Fruit fly (Drosophila melanogaster): ENCODE data around the gene Ilp4.

The Ilp4 gene

dm6 chr3L:9840710-9841109, 36.6 kb upstream of the Ilp4 start:
- no peak for TF ChIP-seq CG8119 (GFP tag; IDR thresholded peaks at IDR 0.05)

DNA sequence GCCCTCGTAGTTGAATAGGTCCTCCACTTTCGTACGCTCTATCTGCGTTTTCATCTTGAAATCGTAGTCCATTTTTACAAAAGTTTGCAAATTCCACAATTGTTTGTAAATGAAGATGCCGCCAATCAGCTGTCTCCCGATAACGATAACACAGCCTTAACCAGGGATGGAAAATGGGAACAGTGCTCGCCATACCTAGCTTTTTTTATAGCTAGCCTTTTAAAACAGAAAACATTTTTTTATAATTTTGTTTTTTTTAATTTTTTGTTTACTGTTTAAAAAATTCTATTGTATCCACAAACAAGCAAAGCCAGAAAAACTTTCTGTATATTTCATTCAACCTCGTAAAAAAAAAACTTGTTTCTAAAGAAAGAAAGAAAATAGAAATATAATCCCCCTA, 34.5 kb upstream of the Ilp4 start, which contains the start of gene Cdk8:
TSS of gene Cdk8 (minus strand) at position 137 of the 400 bp plus-strand sequence.
- TF ChIP-seq CG11294 (GFP tag; IDR thresholded peaks at IDR 0.05) (no peak), CG3032 (tag; optimal IDR thresholded peaks at IDR 0.05) (peak; percentile 33), Ets96B (tag; optimal IDR thresholded peaks at IDR 0.05) (no peak), CG6808 (GFP tag; optimal IDR thresholded peaks at IDR 0.05) (no peak), CG6163 (GFP tag; IDR thresholded peaks at IDR 0.05) (peak; percentile 21; the same call in 1 of the 3 replicates), CG8632 (GFP tag; optimal IDR thresholded peaks at IDR 0.05) (no peak), CG4318 (GFP tag; optimal IDR thresholded peaks at IDR 0.05) (no peak), Eip78C (GFP tag) (peak; percentile 67), svp (GFP tag) (peak; percentile 43), acj6 (GFP tag; optimal IDR thresholded peaks at IDR 0.05) (no peak), Sox14 (GFP tag; optimal IDR thresholded peaks at IDR 0.05) (peak; percentile 14), Smox (GFP tag; optimal IDR thresholded peaks at IDR 0.05) (no peak), cyc (GFP tag; optimal IDR thresholded peaks at IDR 0.05) (peak; percentile 11), esn (GFP tag; optimal IDR thresholded peaks at IDR 0.05) (peak; percentile 50), fd85E (GFP tag; optimal IDR thresholded peaks at IDR 0.05) (no peak), CG10669 (GFP tag; optimal IDR thresholded peaks at IDR 0.05) (no peak), CG9139 (GFP tag; optimal IDR thresholded peaks at IDR 0.05) (no peak), topi (GFP tag; optimal IDR thresholded peaks at IDR 0.05) (no peak), CG31627 (GFP tag; optimal IDR thresholded peaks at IDR 0.05) (peak; percentile 23), Met (GFP tag; optimal IDR thresholded peaks at IDR 0.05) (no peak), CG7368 (GFP tag; optimal IDR thresholded peaks at IDR 0.05) (no peak), lz (GFP tag; optimal IDR thresholded peaks at IDR 0.05) (peak; percentile 15)

- peak; percentile 16 for TF ChIP-seq CG3919 (GFP tag; optimal IDR thresholded peaks at IDR 0.05)
- TF ChIP-seq spab (GFP tag; optimal IDR thresholded peaks at IDR 0.05): no peak
These were observed 33.0 kb upstream of the Ilp4 start for dm6 chr3L:9837053-9837452.

DNA sequence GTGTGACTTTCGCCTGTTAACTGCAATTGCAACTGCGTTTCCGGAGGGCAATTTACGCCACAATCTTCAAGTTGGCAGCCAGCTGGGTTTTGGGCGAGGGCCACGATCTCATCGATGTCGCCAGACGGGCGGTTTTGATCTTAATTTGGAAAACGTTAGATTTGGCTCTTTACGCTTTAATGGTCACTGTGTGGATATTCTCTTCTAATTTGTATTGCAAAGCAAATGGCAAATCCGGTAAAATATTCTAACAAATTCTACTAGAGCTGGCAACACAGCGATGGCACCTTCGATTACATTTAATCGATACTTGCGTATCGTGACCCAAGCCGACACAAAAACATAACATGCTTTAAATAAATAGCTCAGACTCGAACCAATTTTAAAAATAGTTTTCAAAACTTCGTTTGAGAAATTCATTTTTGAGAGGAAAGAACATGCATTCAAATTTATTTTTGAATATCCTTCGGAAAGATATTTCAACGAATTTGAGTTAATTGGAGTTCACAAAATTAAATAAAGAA, 32.5 kb upstream of the Ilp4 start, which contains the start of gene I-2:
TSS of gene I-2 (minus strand) at position 282 of the 524 bp plus-strand sequence.
- TF ChIP-seq acj6 (GFP tag; optimal IDR thresholded peaks at IDR 0.05): no peak
- no peak for TF ChIP-seq Blimp-1 (GFP tag; optimal IDR thresholded peaks at IDR 0.05)
- TF ChIP-seq Smox (GFP tag; optimal IDR thresholded peaks at IDR 0.05): no peak
- peak; percentile 16 for TF ChIP-seq CG3919 (GFP tag; optimal IDR thresholded peaks at IDR 0.05)
- TF ChIP-seq CG15336 (GFP tag; IDR thresholded peaks at IDR 0.05): 0 out of 2 replicates have a peak, but pooled peaks have one; percentile 8
- peak; percentile 48 for TF ChIP-seq svp (GFP tag)
- no peak for TF ChIP-seq fkh (GFP tag; optimal IDR thresholded peaks at IDR 0.05)
- TF ChIP-seq CG31627 (GFP tag; optimal IDR thresholded peaks at IDR 0.05): peak; percentile 2

dm6 chr3L:9832125-9832524, 28.1 kb upstream of the Ilp4 start:
- TF ChIP-seq svp (GFP tag): no peak
- no peak for TF ChIP-seq Lpt (GFP tag; optimal IDR thresholded peaks at IDR 0.05)
- no peak for TF ChIP-seq CG10669 (GFP tag; optimal IDR thresholded peaks at IDR 0.05)
- TF ChIP-seq Eip75B (GFP tag; optimal IDR thresholded peaks at IDR 0.05): no peak
- no peak for TF ChIP-seq CG8119 (GFP tag; IDR thresholded peaks at IDR 0.05)
- TF ChIP-seq OdsH (GFP tag; optimal IDR thresholded peaks at IDR 0.05): no peak
- no peak for TF ChIP-seq dsx (GFP tag; optimal IDR thresholded peaks at IDR 0.05; ENCODE audit: poor library complexity, severe bottlenecking)
- TF ChIP-seq Eip78C (GFP tag): no peak
- TF ChIP-seq Hr38 (GFP tag; optimal IDR thresholded peaks at IDR 0.05): no peak
- no peak for TF ChIP-seq Smox (GFP tag; optimal IDR thresholded peaks at IDR 0.05)
- TF ChIP-seq salr (GFP tag; optimal IDR thresholded peaks at IDR 0.05): no peak
- TF ChIP-seq CG11294 (GFP tag; IDR thresholded peaks at IDR 0.05): no peak
- no peak for TF ChIP-seq CG8319 (GFP tag; optimal IDR thresholded peaks at IDR 0.05)
- TF ChIP-seq acj6 (GFP tag; optimal IDR thresholded peaks at IDR 0.05): no peak
- TF ChIP-seq eg (GFP tag; IDR thresholded peaks at IDR 0.05): no peak
- TF ChIP-seq Sox15 (GFP tag; optimal IDR thresholded peaks at IDR 0.05): no peak
- no peak for TF ChIP-seq CG31627 (GFP tag; optimal IDR thresholded peaks at IDR 0.05)
- TF ChIP-seq CG6808 (GFP tag; optimal IDR thresholded peaks at IDR 0.05): no peak

All from whole organism, prepupa.